Fruit fly (Drosophila melanogaster) whole organism, embryonic: ENCODE results near the gene CG14615.

Experiments used
- Abd-B ChIP-seq: fragments of 200-800 bp; sonication (Bioruptor generic); optimal IDR thresholded peaks from 2 replicates; lab custom pipeline; 2018; ENCODE audit warnings: missing biosample characterization, mild to moderate bottlenecking, missing genetic modification characterization, moderate library complexity
- CG10654 ChIP-seq: fragments of 200-800 bp; sonication (Bioruptor generic); optimal IDR thresholded peaks from 2 replicates; lab custom pipeline; 2016; ENCODE audit warnings: missing biosample characterization, missing genetic modification characterization
- CG10979 ChIP-seq: fragments of 200-800 bp; sonication (Bioruptor generic); optimal IDR thresholded peaks from 2 replicates; lab custom pipeline; 2018; ENCODE audit warnings: missing biosample characterization, mild to moderate bottlenecking, missing genetic modification characterization, moderate library complexity
- CG2199 ChIP-seq: fragments of 200-800 bp; sonication (Bioruptor generic); IDR thresholded peaks from 3 replicates; pipeline ENCODE4 v1.3.6; 2022; ENCODE audit warnings: missing biosample characterization, missing genetic modification characterization
- CG3407 ChIP-seq: fragments of 200-800 bp; sonication (Bioruptor generic); optimal IDR thresholded peaks from 2 replicates; lab custom pipeline; 2018; ENCODE audit warnings: missing biosample characterization, mild to moderate bottlenecking, missing genetic modification characterization
- CG8478 ChIP-seq: fragments of >200 bp; optimal IDR thresholded peaks from 2 replicates; lab custom pipeline; 2018
- HLH3B ChIP-seq: fragments of 200-800 bp; sonication (Bioruptor generic); IDR thresholded peaks from 2 replicates; pipeline ENCODE4 v1.3.6; 2022; ENCODE audit warnings: missing biosample characterization, missing genetic modification characterization
- HmgD ChIP-seq: fragments of 200-800 bp; sonication (Bioruptor generic); optimal IDR thresholded peaks from 3 replicates; lab custom pipeline; 2016; ENCODE audit warnings: missing biosample characterization, missing genetic modification characterization
- Ssrp ChIP-seq: fragments of 200-800 bp; sonication (Bioruptor generic); optimal IDR thresholded peaks from 2 replicates; lab custom pipeline; 2018; ENCODE audit warnings: missing biosample characterization, mild to moderate bottlenecking, missing genetic modification characterization, moderate library complexity
- kay ChIP-seq: fragments of 200-800 bp; sonication (Bioruptor generic); optimal IDR thresholded peaks from 2 replicates; lab custom pipeline; 2016; ENCODE audit warnings: missing biosample characterization, missing genetic modification characterization
- mam ChIP-seq: fragments of 200-800 bp; sonication (Bioruptor generic); optimal IDR thresholded peaks from 3 replicates; lab custom pipeline; 2016; ENCODE audit warnings: missing biosample characterization, missing genetic modification characterization
- nom ChIP-seq: fragments of 200-800 bp; sonication (Bioruptor generic); optimal IDR thresholded peaks from 2 replicates; lab custom pipeline; 2017; ENCODE audit warnings: missing biosample characterization, missing genetic modification characterization, mild to moderate bottlenecking, moderate library complexity, missing genetic modification reagents
- shn ChIP-seq: fragments of 200-800 bp; sonication (Bioruptor generic); optimal IDR thresholded peaks from 3 replicates; lab custom pipeline; 2016; ENCODE audit warnings: missing biosample characterization, missing genetic modification characterization
- sim ChIP-seq: fragments of 200-800 bp; sonication (Bioruptor generic); IDR thresholded peaks from 2 replicates; pipeline ENCODE4 v1.3.6; 2022; ENCODE audit warnings: missing biosample characterization, missing genetic modification characterization

DNA sequence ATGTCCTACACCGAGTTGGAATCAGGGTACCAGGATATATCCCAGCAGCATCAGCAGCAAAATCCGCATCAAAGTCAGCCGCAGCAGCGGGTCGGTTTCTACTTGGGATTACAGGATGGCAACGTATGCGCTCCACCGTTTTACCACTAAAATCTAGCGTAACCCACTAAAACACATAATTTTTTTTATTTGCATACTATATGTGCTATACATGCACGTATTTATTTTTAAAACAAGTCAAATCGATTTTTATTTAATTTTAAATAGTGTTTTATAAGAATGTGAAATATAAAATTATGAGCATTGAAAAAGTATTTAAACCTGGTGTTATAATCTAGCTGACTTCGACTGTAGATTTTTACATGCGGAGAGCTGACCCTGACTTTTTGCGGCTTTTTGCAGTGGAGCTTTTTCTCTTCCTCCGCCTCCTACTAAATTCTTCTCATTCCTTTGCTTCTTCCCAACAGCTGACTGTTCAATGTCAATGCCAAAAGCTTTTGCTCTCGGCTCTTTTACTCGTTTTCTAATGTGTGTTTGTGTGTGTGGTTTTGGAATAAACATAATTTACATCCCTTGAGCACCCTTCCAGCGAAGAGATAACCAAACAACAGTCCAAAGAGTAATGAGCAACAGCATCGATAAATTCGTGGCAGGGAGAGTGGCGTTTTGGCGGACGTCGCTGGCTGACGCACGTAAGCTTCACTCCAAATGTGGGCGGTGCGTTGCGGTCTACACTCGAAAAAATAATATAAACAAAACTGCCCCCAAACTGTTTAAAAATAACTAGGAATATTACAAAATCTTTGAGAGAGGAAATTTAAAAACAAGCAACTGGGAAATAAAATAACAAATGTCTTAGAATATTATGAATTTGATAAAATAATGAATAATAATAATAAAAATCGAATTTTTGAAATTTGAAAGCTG is 38.6 kb upstream of the CG14615 start:
- TF ChIP-seq Abd-B (GFP tag; lab: Kevin White, UChicago) (no peak), nom (GFP tag; lab: Kevin White, UChicago) (peak; percentile 24), HmgD (GFP tag; lab: Kevin White, UChicago) (no peak), CG3407 (GFP tag; lab: Kevin White, UChicago) (no peak), shn (no peak), kay (GFP tag; lab: Kevin White, UChicago) (no peak), Ssrp (peak; percentile 20), sim (no peak), CG8478 (lab: Kevin White, UChicago) (no peak), HLH3B (GFP tag; lab: Robert Waterston, UW) (peak; percentile 60), mam (no peak), CG10654 (GFP tag; lab: Kevin White, UChicago) (peak; percentile 6), CG2199 (GFP tag; lab: Robert Waterston, UW) (0 out of 3 replicates have a peak, but pooled peaks have one; percentile 9), CG10979 (tag; lab: Kevin White, UChicago) (peak; percentile 49)
